Fruit fly (Drosophila melanogaster) whole organism, embryonic: ENCODE data around the gene Act87E.

ENCODE experiments used
- CG14667 ChIP-seq: fragments of 200-800 bp; sonication (Bioruptor generic); IDR thresholded peaks from 2 replicates; pipeline ENCODE4 v1.3.6; 2022; ENCODE audit warnings: missing biosample characterization, missing genetic modification characterization
- CG1603 ChIP-seq: fragments of 200-800 bp; sonication (Bioruptor generic); optimal IDR thresholded peaks from 2 replicates; lab custom pipeline; 2019; ENCODE audit warnings: missing biosample characterization, mild to moderate bottlenecking, missing genetic modification characterization, moderate library complexity
- CG7786 ChIP-seq: fragments of 200-800 bp; sonication (Bioruptor generic); optimal IDR thresholded peaks from 2 replicates; lab custom pipeline; 2016; ENCODE audit warnings: missing biosample characterization, missing genetic modification characterization
- CG7839 ChIP-seq: fragments of 200-800 bp; sonication (Bioruptor generic); optimal IDR thresholded peaks from 3 replicates; lab custom pipeline; 2018; ENCODE audit warnings: missing biosample characterization, mild to moderate bottlenecking, missing genetic modification characterization, moderate library complexity
- Dp ChIP-seq: fragments of 200-800 bp; sonication (Bioruptor generic); optimal IDR thresholded peaks from 2 replicates; lab custom pipeline; 2018; ENCODE audit warnings: missing biosample characterization, mild to moderate bottlenecking, missing genetic modification characterization, moderate library complexity
- h ChIP-seq: fragments of >200 bp; optimal IDR thresholded peaks from 2 replicates; lab custom pipeline; 2017
- tin ChIP-seq: fragments of 200-800 bp; sonication (Bioruptor generic); optimal IDR thresholded peaks from 3 replicates; lab custom pipeline; 2016; ENCODE audit warnings: missing biosample characterization, missing genetic modification characterization

dm6 chr3R:13393009-13393408 lies 32.8 kb upstream of the Act87E start:
- TF ChIP-seq Dp (GFP tag; lab: Kevin White, UChicago) (no peak), CG1603 (no peak), CG7786 (GFP tag; lab: Kevin White, UChicago) (no peak), h (no peak), CG14667 (GFP tag; lab: Robert Waterston, UW) (no peak), tin (GFP tag; lab: Kevin White, UChicago) (no peak), CG7839 (tag; lab: Kevin White, UChicago) (no peak)
